Worm (Caenorhabditis elegans) whole organism, L4/young adult: ENCODE data around the gene fbf-2.

Experiments used
- W03F9.2 ChIP-seq: fragments of 150-350 bp; optimal IDR thresholded peaks from 2 replicates; lab custom pipeline; 2014; ENCODE audit warnings: missing biosample characterization, missing genetic modification characterization
- him-1 ChIP-seq: sonication (generic microtip); optimal IDR thresholded peaks from 2 replicates; lab custom pipeline; 2016; ENCODE audit warnings: missing genotype, missing genetic modification reagents, missing genetic modification characterization, missing compliant biosample characterization

ce11 chrII:6109989-6110388 is 18.7 kb upstream of the fbf-2 start:
- TF ChIP-seq him-1 (tag; lab: Kevin White, UChicago) = no peak
- no peak for TF ChIP-seq W03F9.2 (tag; lab: Kevin White, UChicago)
